Worm (Caenorhabditis elegans): Measurements from ENCODE around the gene str-158.

The str-158 gene

DNA sequence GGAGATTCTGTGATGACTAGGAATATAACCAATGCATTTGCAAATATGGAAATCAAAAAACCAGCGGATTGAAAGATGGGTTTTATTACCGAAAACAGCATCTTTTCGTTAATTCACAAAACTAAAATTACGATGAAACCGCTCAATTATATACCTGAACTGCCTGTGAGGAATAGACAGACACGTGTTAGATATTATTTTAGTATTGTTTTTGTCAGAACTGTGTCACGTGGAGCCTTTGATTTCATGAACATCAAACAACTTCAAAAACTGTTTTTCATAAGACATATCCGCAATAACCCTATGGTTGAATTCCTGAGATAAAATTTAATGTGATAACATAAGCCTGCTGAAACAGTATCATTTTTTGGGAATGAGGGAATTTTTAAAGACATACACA is 13.9 kb upstream of the str-158 start, which contains the start of gene str-161:
Gene str-161 (minus strand): TSS at position 101 of the 400 bp plus-strand sequence.
- no peak for TF ChIP-seq fkh-10 (GFP tag; optimal IDR thresholded peaks at IDR 0.05)
- TF ChIP-seq ztf-16 (tag; optimal IDR thresholded peaks at IDR 0.05) = no peak
- no peak for TF ChIP-seq ref-2 (tag; optimal IDR thresholded peaks at IDR 0.05)
- no peak for TF ChIP-seq elt-4 (tag; optimal IDR thresholded peaks at IDR 0.05)
- TF ChIP-seq rnt-1 (tag; optimal IDR thresholded peaks at IDR 0.05) = no peak
- no peak for TF ChIP-seq K09A11.1 (tag; optimal IDR thresholded peaks at IDR 0.05; ENCODE audit: insufficient read depth)
- TF ChIP-seq madf-2 (tag; optimal IDR thresholded peaks at IDR 0.05) = no peak
- TF ChIP-seq pha-2 (tag; optimal IDR thresholded peaks at IDR 0.05) = no peak
- TF ChIP-seq fkh-6 (tag; optimal IDR thresholded peaks at IDR 0.05) = no peak
- no peak for TF ChIP-seq eyg-1 (tag; optimal IDR thresholded peaks at IDR 0.05)
- TF ChIP-seq ahr-1 (tag; optimal IDR thresholded peaks at IDR 0.05) = no peak
- TF ChIP-seq hlh-30 (tag; optimal IDR thresholded peaks at IDR 0.05; ENCODE audit: insufficient read depth) = no peak
- TF ChIP-seq fax-1 (tag; optimal IDR thresholded peaks at IDR 0.05) = no peak
- TF ChIP-seq sdc-2 (tag; optimal IDR thresholded peaks at IDR 0.05) = no peak
- no peak for TF ChIP-seq unc-55 (GFP tag; optimal IDR thresholded peaks at IDR 0.05)
- TF ChIP-seq T23F11.4 (GFP tag; optimal IDR thresholded peaks at IDR 0.05) = no peak

DNA sequence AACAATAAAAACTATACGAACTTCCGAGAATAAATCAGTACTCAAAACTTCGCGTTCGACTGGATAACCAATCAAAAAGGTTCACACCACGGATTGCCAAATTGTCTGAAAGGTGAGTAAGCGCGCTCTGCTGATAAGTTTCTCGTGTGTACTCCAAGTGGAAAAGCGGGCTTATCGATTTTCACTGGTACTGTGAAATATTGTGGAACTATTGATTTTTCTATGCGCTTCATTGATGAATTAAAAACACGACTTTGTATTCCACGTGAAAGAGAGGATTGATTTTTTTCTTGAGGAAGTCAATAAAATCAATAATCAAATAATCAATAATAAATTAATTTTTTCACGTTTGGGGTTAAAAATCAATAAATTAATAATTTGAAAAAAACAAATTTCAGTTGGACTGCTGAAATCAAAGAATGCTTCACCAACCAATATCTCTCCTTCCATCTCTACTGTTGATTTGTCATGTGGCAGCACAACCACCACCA is 12.2 kb upstream of the str-158 start, which contains the start of gene T08B6.4:
Gene T08B6.4 (plus strand): TSS at position 51 of the 491 bp plus-strand sequence.
- TF ChIP-seq lim-6 (tag; optimal IDR thresholded peaks at IDR 0.05) (no peak), unc-42 (tag; optimal IDR thresholded peaks at IDR 0.05) (no peak), hlh-13 (GFP tag; optimal IDR thresholded peaks at IDR 0.05) (no peak), T23F11.4 (GFP tag; optimal IDR thresholded peaks at IDR 0.05) (no peak), fax-1 (tag; optimal IDR thresholded peaks at IDR 0.05) (no peak), ceh-9 (tag; optimal IDR thresholded peaks at IDR 0.05) (no peak), sox-4 (tag; optimal IDR thresholded peaks at IDR 0.05) (no peak), ceh-30 (tag; optimal IDR thresholded peaks at IDR 0.05) (no peak), ama-1 (optimal IDR thresholded peaks at IDR 0.05) (no peak)

DNA sequence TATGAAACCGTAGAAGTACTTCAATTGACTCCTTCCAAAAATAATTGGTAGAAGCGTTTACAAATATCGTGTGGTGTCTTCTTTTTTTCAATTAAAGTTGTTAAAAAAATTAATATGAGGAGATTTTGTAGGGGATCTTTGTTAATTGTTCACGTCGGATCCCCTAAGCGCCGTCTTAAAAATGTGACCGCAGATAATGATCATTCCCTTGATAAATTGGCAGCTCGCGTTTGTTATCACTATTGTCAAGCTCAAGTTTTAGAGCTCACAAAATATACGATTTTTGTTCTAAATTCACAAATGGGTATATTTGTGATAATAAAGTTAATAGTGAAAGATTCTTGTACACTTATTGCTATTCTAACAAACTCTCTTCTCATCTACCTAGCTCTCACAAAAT is 8.8 kb upstream of the str-158 start, which contains the start of gene str-159:
Gene str-159 (plus strand): TSS at position 301 of the 400 bp plus-strand sequence.
- TF ChIP-seq lin-11 (tag; optimal IDR thresholded peaks at IDR 0.05) (no peak), ceh-34 (tag; optimal IDR thresholded peaks at IDR 0.05) (no peak), Y22D7AL.16 (tag; optimal IDR thresholded peaks at IDR 0.05) (no peak), elt-2 (tag; optimal IDR thresholded peaks at IDR 0.05) (no peak), ceh-14 (tag; optimal IDR thresholded peaks at IDR 0.05) (no peak), hlh-15 (tag; optimal IDR thresholded peaks at IDR 0.05) (no peak), pag-3 (tag; optimal IDR thresholded peaks at IDR 0.05; ENCODE audit: borderline replicate concordance) (no peak), pax-1 (tag; optimal IDR thresholded peaks at IDR 0.05) (no peak), hlh-30 (tag; optimal IDR thresholded peaks at IDR 0.05; ENCODE audit: insufficient read depth) (no peak), che-1 (tag; optimal IDR thresholded peaks at IDR 0.05) (no peak), madf-2 (tag; optimal IDR thresholded peaks at IDR 0.05) (no peak), eyg-1 (tag; optimal IDR thresholded peaks at IDR 0.05) (no peak)

DNA sequence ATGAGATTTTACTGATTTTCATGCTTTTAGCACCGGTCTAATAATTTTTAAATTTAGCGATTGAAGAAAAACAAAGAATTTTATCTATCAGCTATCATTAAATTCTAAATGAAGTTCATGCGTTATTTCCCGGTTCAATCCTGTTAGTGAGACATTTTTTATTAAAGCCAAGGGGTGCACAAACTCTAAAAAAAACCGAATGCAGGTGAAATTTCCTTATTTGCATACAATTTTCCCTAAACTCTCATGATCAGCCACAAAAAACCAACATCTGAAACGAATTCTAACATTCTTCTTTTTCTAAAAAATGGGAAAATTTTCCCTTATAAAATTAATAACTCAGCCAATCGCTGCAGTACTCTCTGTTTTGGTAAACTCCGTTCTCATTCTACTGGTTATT is 4.8 kb upstream of the str-158 start, which contains the start of gene str-156:
Gene str-156 (plus strand): TSS at position 301 of the 400 bp plus-strand sequence.
- TF ChIP-seq ceh-18 (tag; optimal IDR thresholded peaks at IDR 0.05) (no peak), ref-2 (tag; optimal IDR thresholded peaks at IDR 0.05) (no peak), eyg-1 (tag; optimal IDR thresholded peaks at IDR 0.05) (no peak)

DNA sequence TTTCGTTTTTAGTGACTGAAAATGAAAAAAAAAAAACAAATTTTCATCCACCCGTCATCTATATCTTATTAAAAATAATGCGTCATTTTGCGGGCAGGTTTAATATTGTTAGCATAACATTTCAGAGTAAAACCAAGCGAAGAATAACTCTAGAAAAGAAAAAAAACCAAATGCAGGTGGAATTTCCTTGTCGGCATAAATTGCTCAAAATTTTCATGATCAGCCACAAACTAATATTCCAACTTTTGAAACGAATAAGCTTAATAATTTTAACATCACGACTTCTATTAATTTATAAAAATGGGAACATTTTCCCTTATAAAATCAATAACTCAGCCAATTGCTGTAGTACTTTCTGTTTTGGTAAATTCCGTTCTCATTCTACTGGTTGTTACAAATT is 2.2 kb upstream of the str-158 start, which contains the start of gene str-155:
Gene str-155 (plus strand): TSS at position 301 of the 400 bp plus-strand sequence.
- TF ChIP-seq unc-86 (tag; optimal IDR thresholded peaks at IDR 0.05) = no peak
- TF ChIP-seq ceh-18 (tag; optimal IDR thresholded peaks at IDR 0.05) = no peak
- no peak for TF ChIP-seq pax-1 (tag; optimal IDR thresholded peaks at IDR 0.05)
- no peak for TF ChIP-seq tbx-2 (tag; optimal IDR thresholded peaks at IDR 0.05)
- no peak for TF ChIP-seq lin-11 (tag; optimal IDR thresholded peaks at IDR 0.05)

Measured in whole organism, late embryonic.